Fruit fly (Drosophila melanogaster): ENCODE results near the gene CG34129.

The CG34129 gene

dm6 chr3R:26228026-26228635 is 37.1 kb upstream of the CG34129 start (continued):
- TF ChIP-seq Ets97D (GFP tag; optimal IDR thresholded peaks at IDR 0.05) (peak; percentile 68), tap (tag; optimal IDR thresholded peaks at IDR 0.05) (peak; percentile 72), h (optimal IDR thresholded peaks at IDR 0.05) (no peak), slbo (GFP tag; IDR thresholded peaks at IDR 0.05) (peak; percentile 79), CG13123 (GFP tag; optimal IDR thresholded peaks at IDR 0.05) (peak; percentile 94), CG7963 (GFP tag; IDR thresholded peaks at IDR 0.05; ENCODE audit: partially characterized antibody) (no peak), gro (GFP tag; optimal IDR thresholded peaks at IDR 0.05) (peak; percentile 86), sr (GFP tag; IDR thresholded peaks at IDR 0.05) (peak; percentile 84), Camta (GFP tag; optimal IDR thresholded peaks at IDR 0.05) (peak; percentile 89), Kr (GFP tag; optimal IDR thresholded peaks at IDR 0.05) (no peak), cad (GFP tag; optimal IDR thresholded peaks at IDR 0.05) (no peak), btn (GFP tag; optimal IDR thresholded peaks at IDR 0.05) (peak; percentile 67), org-1 (GFP tag; optimal IDR thresholded peaks at IDR 0.05) (peak; percentile 86), CG9932 (GFP tag; IDR thresholded peaks at IDR 0.05) (peak; percentile 87), CG10462 (GFP tag; optimal IDR thresholded peaks at IDR 0.05) (peak; percentile 54), caup (GFP tag; optimal IDR thresholded peaks at IDR 0.05; ENCODE audit: severe bottlenecking) (peak; percentile 86), sd (tag; optimal IDR thresholded peaks at IDR 0.05) (peak; percentile 57), Eip74EF (GFP tag; optimal IDR thresholded peaks at IDR 0.05) (peak in 1 of 2 experiments; percentile 85), exex (tag; optimal IDR thresholded peaks at IDR 0.05) (peak; percentile 69), Hand (GFP tag; optimal IDR thresholded peaks at IDR 0.05) (peak; percentile 43), CG5180 (GFP tag; optimal IDR thresholded peaks at IDR 0.05) (peak; percentile 84), HmgD (GFP tag; optimal IDR thresholded peaks at IDR 0.05) (peak; percentile 60), cwo (GFP tag; optimal IDR thresholded peaks at IDR 0.05) (peak; percentile 78), MBD-R2 (GFP tag; IDR thresholded peaks at IDR 0.05) (peak; percentile 55; the same call in 1 of the 2 replicates), salm (tag; optimal IDR thresholded peaks at IDR 0.05) (peak; percentile 67), yki (optimal IDR thresholded peaks at IDR 0.05) (no peak), CG6854 (GFP tag; optimal IDR thresholded peaks at IDR 0.05) (peak; percentile 76), CG10543 (GFP tag; optimal IDR thresholded peaks at IDR 0.05) (peak; percentile 91), CG34224 (GFP tag; IDR thresholded peaks at IDR 0.05; ENCODE audit: partially characterized antibody) (no peak), cg (GFP tag; optimal IDR thresholded peaks at IDR 0.05) (no peak), Lhr (GFP tag; optimal IDR thresholded peaks at IDR 0.05) (peak; percentile 84), CG6791 (GFP tag; IDR thresholded peaks at IDR 0.05; ENCODE audit: partially characterized antibody) (no peak), stc (GFP tag; IDR thresholded peaks at IDR 0.05) (peak; percentile 64; the same call in 1 of the 2 replicates), mld (GFP tag; IDR thresholded peaks at IDR 0.05; ENCODE audit: partially characterized antibody) (no peak), zfh1 (GFP tag; IDR thresholded peaks at IDR 0.05) (peak; percentile 84), unpg (GFP tag; optimal IDR thresholded peaks at IDR 0.05) (peak; percentile 75), CG11723 (GFP tag; optimal IDR thresholded peaks at IDR 0.05) (peak; percentile 74), CG2199 (GFP tag; IDR thresholded peaks at IDR 0.05) (0 out of 3 replicates have a peak, but pooled peaks have one; percentile 15), CG4404 (GFP tag; IDR thresholded peaks at IDR 0.05) (no peak), al (GFP tag; IDR thresholded peaks at IDR 0.05) (peak; percentile 59; the same call in 1 of the 2 replicates), CG6689 (GFP tag; IDR thresholded peaks at IDR 0.05) (peak; percentile 47; the same call in 1 of the 2 replicates), CG10979 (tag; optimal IDR thresholded peaks at IDR 0.05) (peak; percentile 36), nerfin-1 (tag; optimal IDR thresholded peaks at IDR 0.05) (peak; percentile 77), CG17186 (GFP tag; optimal IDR thresholded peaks at IDR 0.05) (peak; percentile 73), CG2202 (tag; optimal IDR thresholded peaks at IDR 0.05) (peak; percentile 92), sc (optimal IDR thresholded peaks at IDR 0.05) (no peak), sc (GFP tag; optimal IDR thresholded peaks at IDR 0.05) (peak; percentile 93), CG31365 (tag; optimal IDR thresholded peaks at IDR 0.05) (peak; percentile 77), ems (GFP tag; optimal IDR thresholded peaks at IDR 0.05) (peak; percentile 78), ab (GFP tag; optimal IDR thresholded peaks at IDR 0.05) (no peak)

Data from whole organism, embryonic.